Fruit fly (Drosophila melanogaster) whole organism, prepupa: ENCODE results near the gene Kmn2.
A peak's percentile ranks its signal among the peaks of the same experiment; 100 is the strongest.

ENCODE experiments used
- CG10631 ChIP-seq: fragments of 200-800 bp; sonication (Bioruptor generic); optimal IDR thresholded peaks from 2 replicates; lab custom pipeline; 2016; ENCODE audit warnings: missing biosample characterization, missing genetic modification characterization
- CG10669 ChIP-seq: fragments of 200-800 bp; sonication (Bioruptor generic); optimal IDR thresholded peaks from 3 replicates; lab custom pipeline; 2018; ENCODE audit warnings: missing biosample characterization, mild to moderate bottlenecking, missing genetic modification characterization, moderate library complexity
- CG11294 ChIP-seq: fragments of 200-800 bp; sonication (Bioruptor generic); IDR thresholded peaks from 2 replicates; pipeline ENCODE4 v1.3.6; 2022; ENCODE audit warnings: missing biosample characterization, missing genetic modification characterization
- CG11762 ChIP-seq: fragments of 200-800 bp; sonication (Bioruptor generic); optimal IDR thresholded peaks from 3 replicates; lab custom pipeline; 2016; ENCODE audit warnings: missing biosample characterization, missing genetic modification characterization; ENCODE audit not compliant: insufficient read depth
- CG11902 ChIP-seq: fragments of 200-800 bp; sonication (Bioruptor generic); optimal IDR thresholded peaks from 3 replicates; lab custom pipeline; 2016; ENCODE audit warnings: missing biosample characterization, missing genetic modification characterization
- CG1621 ChIP-seq: fragments of 200-800 bp; sonication (Bioruptor generic); optimal IDR thresholded peaks from 3 replicates; lab custom pipeline; 2018; ENCODE audit warnings: missing biosample characterization, mild to moderate bottlenecking, missing genetic modification characterization
- CG16779 ChIP-seq: fragments of 200-800 bp; sonication (Bioruptor generic); optimal IDR thresholded peaks from 3 replicates; lab custom pipeline; 2017; ENCODE audit warnings: missing biosample characterization, mild to moderate bottlenecking, missing genetic modification characterization
- CG3032 ChIP-seq: fragments of 200-800 bp; optimal IDR thresholded peaks from 2 replicates; lab custom pipeline; 2019; ENCODE audit warnings: missing biosample characterization, mild to moderate bottlenecking, missing genetic modification characterization, moderate library complexity
- CG4318 ChIP-seq: fragments of 200-800 bp; sonication (Bioruptor generic); optimal IDR thresholded peaks from 3 replicates; lab custom pipeline; 2017; ENCODE audit warnings: missing biosample characterization, mild to moderate bottlenecking, missing genetic modification characterization
- CG6163 ChIP-seq: fragments of 200-800 bp; sonication (Bioruptor generic); IDR thresholded peaks from 3 replicates; pipeline ENCODE4 v1.3.6; 2022; ENCODE audit warnings: missing biosample characterization, missing genetic modification characterization
- CG6276 ChIP-seq: fragments of 200-800 bp; sonication (Bioruptor generic); optimal IDR thresholded peaks from 2 replicates; lab custom pipeline; 2017; ENCODE audit warnings: missing biosample characterization, mild to moderate bottlenecking, missing genetic modification characterization
- CG6792 ChIP-seq: fragments of 200-800 bp; sonication (Bioruptor generic); optimal IDR thresholded peaks from 3 replicates; lab custom pipeline; 2016; ENCODE audit warnings: missing biosample characterization, missing genetic modification characterization
- CG6808 ChIP-seq: fragments of 200-800 bp; sonication (Bioruptor generic); optimal IDR thresholded peaks from 3 replicates; lab custom pipeline; 2017; ENCODE audit warnings: missing biosample characterization, missing genetic modification characterization, mild to moderate bottlenecking, moderate library complexity, missing genetic modification reagents
- CG8119 ChIP-seq: fragments of 200-800 bp; sonication (Bioruptor generic); IDR thresholded peaks from 3 replicates; pipeline ENCODE4 v1.3.6; 2022; ENCODE audit warnings: missing biosample characterization, missing genetic modification characterization
- CG8319 ChIP-seq: fragments of 200-800 bp; sonication (Bioruptor generic); optimal IDR thresholded peaks from 3 replicates; lab custom pipeline; 2016; ENCODE audit warnings: missing biosample characterization, missing genetic modification characterization
- CG8632 ChIP-seq: fragments of 200-800 bp; sonication (Bioruptor generic); optimal IDR thresholded peaks from 3 replicates; lab custom pipeline; 2016; ENCODE audit warnings: missing biosample characterization, missing genetic modification characterization
- CG9139 ChIP-seq: fragments of 200-800 bp; sonication (Bioruptor generic); optimal IDR thresholded peaks from 3 replicates; lab custom pipeline; 2017; ENCODE audit warnings: missing biosample characterization, mild to moderate bottlenecking, missing genetic modification characterization
- Eip75B ChIP-seq: fragments of 200-800 bp; sonication (Bioruptor generic); optimal IDR thresholded peaks from 3 replicates; lab custom pipeline; 2016; ENCODE audit warnings: missing biosample characterization, missing genetic modification characterization
- Eip78C ChIP-seq: fragments of 200-800 bp; sonication (Bioruptor generic); peaks from one replicate; lab custom pipeline; 2016; ENCODE audit warnings: missing biosample characterization, missing genetic modification characterization
- Eip93F ChIP-seq: fragments of 200-800 bp; sonication (Bioruptor generic); optimal IDR thresholded peaks from 2 replicates; lab custom pipeline; 2016; ENCODE audit warnings: missing biosample characterization, mild to moderate bottlenecking, missing genetic modification characterization
- Ets96B ChIP-seq: fragments of 200-800 bp; optimal IDR thresholded peaks from 2 replicates; lab custom pipeline; 2019; ENCODE audit warnings: missing biosample characterization, mild to moderate bottlenecking, missing genetic modification characterization, moderate library complexity
- Gug ChIP-seq: fragments of 200-800 bp; sonication (Bioruptor generic); IDR thresholded peaks from 2 replicates; pipeline ENCODE4 v1.3.6; 2022; ENCODE audit warnings: missing biosample characterization, missing genetic modification characterization
- Hr38 ChIP-seq: sonication (Bioruptor generic); optimal IDR thresholded peaks from 2 replicates; lab custom pipeline; 2016; ENCODE audit warnings: missing biosample characterization, missing genetic modification characterization
- Hr4 ChIP-seq: fragments of 200-800 bp; sonication (Bioruptor generic); optimal IDR thresholded peaks from 3 replicates; lab custom pipeline; 2016; ENCODE audit warnings: missing biosample characterization, missing genetic modification characterization
- Lpt ChIP-seq: fragments of 200-800 bp; sonication (Bioruptor generic); optimal IDR thresholded peaks from 3 replicates; lab custom pipeline; 2016; ENCODE audit warnings: missing biosample characterization, missing genetic modification characterization
- Met ChIP-seq: fragments of 200-800 bp; sonication (Bioruptor generic); optimal IDR thresholded peaks from 3 replicates; lab custom pipeline; 2016; ENCODE audit warnings: missing biosample characterization, missing genetic modification characterization
- OdsH ChIP-seq: fragments of 200-800 bp; sonication (Bioruptor generic); optimal IDR thresholded peaks from 3 replicates; lab custom pipeline; 2016; ENCODE audit warnings: missing biosample characterization, missing genetic modification characterization
- Smox ChIP-seq: fragments of 200-800 bp; sonication (Bioruptor generic); optimal IDR thresholded peaks from 3 replicates; lab custom pipeline; 2016; ENCODE audit warnings: missing biosample characterization, missing genetic modification characterization
- Sox102F ChIP-seq: fragments of 200-800 bp; sonication (Bioruptor generic); optimal IDR thresholded peaks from 2 replicates; lab custom pipeline; 2016; ENCODE audit warnings: missing biosample characterization, mild to moderate bottlenecking, missing genetic modification characterization
- Sox14 ChIP-seq: fragments of 200-800 bp; sonication (Bioruptor generic); optimal IDR thresholded peaks from 3 replicates; lab custom pipeline; 2016; ENCODE audit warnings: missing biosample characterization, missing genetic modification characterization
- Sox15 ChIP-seq: fragments of 200-800 bp; sonication (Bioruptor generic); optimal IDR thresholded peaks from 3 replicates; lab custom pipeline; 2016; ENCODE audit warnings: missing biosample characterization, missing genetic modification characterization
- achi ChIP-seq: fragments of 200-800 bp; sonication (Bioruptor generic); optimal IDR thresholded peaks from 3 replicates; lab custom pipeline; 2016; ENCODE audit warnings: missing biosample characterization, missing genetic modification characterization
- acj6 ChIP-seq: fragments of 200-800 bp; sonication (Bioruptor generic); optimal IDR thresholded peaks from 3 replicates; lab custom pipeline; 2016; ENCODE audit warnings: missing biosample characterization, missing genetic modification characterization
- cyc ChIP-seq: fragments of 200-800 bp; sonication (Bioruptor generic); optimal IDR thresholded peaks from 3 replicates; lab custom pipeline; 2016; ENCODE audit warnings: missing biosample characterization, missing genetic modification characterization
- dac ChIP-seq: fragments of 200-800 bp; sonication (Bioruptor generic); optimal IDR thresholded peaks from 2 replicates; lab custom pipeline; 2017; ENCODE audit warnings: missing biosample characterization, mild to moderate bottlenecking, missing genetic modification characterization
- dsx ChIP-seq: fragments of 200-800 bp; optimal IDR thresholded peaks from 3 replicates; lab custom pipeline; 2019; ENCODE audit warnings: missing biosample characterization, mild to moderate bottlenecking, missing genetic modification characterization, moderate library complexity; ENCODE audit not compliant: poor library complexity, severe bottlenecking
- eg ChIP-seq: fragments of 200-800 bp; sonication (Bioruptor generic); IDR thresholded peaks from 3 replicates; pipeline ENCODE4 v1.3.6; 2022; ENCODE audit warnings: missing biosample characterization, missing genetic modification characterization
- fd85E ChIP-seq: fragments of 200-800 bp; sonication (Bioruptor generic); optimal IDR thresholded peaks from 3 replicates; lab custom pipeline; 2016; ENCODE audit warnings: missing biosample characterization, missing genetic modification characterization
- fkh ChIP-seq: fragments of 200-800 bp; sonication (Bioruptor generic); optimal IDR thresholded peaks from 3 replicates; lab custom pipeline; 2017; ENCODE audit warnings: missing biosample characterization, mild to moderate bottlenecking, missing genetic modification characterization, moderate library complexity
- net ChIP-seq: fragments of 200-800 bp; sonication (Bioruptor generic); optimal IDR thresholded peaks from 3 replicates; lab custom pipeline; 2016; ENCODE audit warnings: missing biosample characterization, missing genetic modification characterization
- pdm3 ChIP-seq: fragments of 200-800 bp; sonication (Bioruptor generic); optimal IDR thresholded peaks from 3 replicates; lab custom pipeline; 2016; ENCODE audit warnings: missing biosample characterization, missing genetic modification characterization
- salr ChIP-seq, 2 experiments: fragments of 200-800 bp; sonication (Bioruptor generic); optimal IDR thresholded peaks; 3 replicates each; lab custom pipeline; 2016 to 2018; ENCODE audit warnings: missing biosample characterization in 2 of 2, missing genetic modification characterization in 2 of 2, mild to moderate bottlenecking in 1 of 2
- spab ChIP-seq: fragments of 200-800 bp; sonication (Bioruptor generic); optimal IDR thresholded peaks from 2 replicates; lab custom pipeline; 2017; ENCODE audit warnings: missing biosample characterization, mild to moderate bottlenecking, missing genetic modification characterization, missing genetic modification reagents
- ss ChIP-seq, 2 experiments: fragments of 200-800 bp; sonication (Bioruptor generic); optimal IDR thresholded peaks; 2 replicates in 1 of 2; 3 replicates in 1 of 2; lab custom pipeline; 2017 to 2018; ENCODE audit warnings: mild to moderate bottlenecking in 2 of 2, missing biosample characterization in 2 of 2, missing genetic modification characterization in 2 of 2, moderate library complexity in 1 of 2
- svp ChIP-seq: fragments of 200-800 bp; sonication (Bioruptor generic); peaks from one replicate; lab custom pipeline; 2016; ENCODE audit warnings: missing biosample characterization, missing genetic modification characterization
- vri ChIP-seq: fragments of 200-800 bp; sonication (Bioruptor generic); optimal IDR thresholded peaks from 3 replicates; lab custom pipeline; 2016; ENCODE audit warnings: missing biosample characterization, mild to moderate bottlenecking, missing genetic modification characterization

The Kmn2 gene

dm6 chr3R:7963495-7964132 lies 37.5 kb downstream of the Kmn2 start:
- TF ChIP-seq eg (no peak; the same call in 1 of the 3 replicates), CG11762 (no peak), achi (no peak), ss (GFP tag; optimal IDR thresholded peaks at IDR 0.05; lab: Kevin White, UChicago) (peak in 1 of 2 experiments; percentile 46), Eip78C (GFP tag; lab: Kevin White, UChicago) (peak; percentile 69), Ets96B (no peak), Sox15 (no peak), dsx (peak; percentile 77), Eip93F (no peak), CG6163 (GFP tag; lab: Robert Waterston, UW) (peak; percentile 60; the same call in 1 of the 3 replicates)

dm6 chr3R:7962778-7963494 lies 38.2 kb downstream of the Kmn2 start:
- TF ChIP-seq cyc (GFP tag; lab: Kevin White, UChicago), result peak; percentile 49
- TF ChIP-seq pdm3 (GFP tag; lab: Kevin White, UChicago), result peak; percentile 65
- TF ChIP-seq CG6163 (GFP tag; lab: Robert Waterston, UW), result peak; percentile 60
- peak; percentile 81 for TF ChIP-seq OdsH (GFP tag; lab: Kevin White, UChicago)
- peak; percentile 79 for TF ChIP-seq CG6808 (GFP tag; lab: Kevin White, UChicago)
- peak; percentile 46 for TF ChIP-seq CG10669
- TF ChIP-seq CG8119 (GFP tag; lab: Robert Waterston, UW), result peak; percentile 48; the same call in 2 of the 3 replicates
- peak; percentile 61 for TF ChIP-seq dac (GFP tag; lab: Kevin White, UChicago)
- TF ChIP-seq Eip93F, result no peak
- peak; percentile 72 for TF ChIP-seq net (GFP tag; lab: Kevin White, UChicago)
- TF ChIP-seq CG11294, result 0 out of 2 replicates have a peak, but pooled peaks have one; percentile 7
- no peak for TF ChIP-seq Hr38 (GFP tag; lab: Kevin White, UChicago)
- TF ChIP-seq CG11902 (GFP tag; lab: Kevin White, UChicago), result peak; percentile 38
- peak; percentile 53 for TF ChIP-seq CG6792 (GFP tag; lab: Kevin White, UChicago)
- TF ChIP-seq Ets96B, result peak; percentile 71
- peak; percentile 64 for TF ChIP-seq CG3032 (tag; lab: Kevin White, UChicago)
- TF ChIP-seq CG6276 (GFP tag; lab: Kevin White, UChicago), result peak; percentile 83
- TF ChIP-seq Gug (GFP tag; lab: Robert Waterston, UW), result no peak
- TF ChIP-seq CG9139, result peak; percentile 40
- no peak for TF ChIP-seq vri (GFP tag; lab: Kevin White, UChicago)
- peak; percentile 52 for TF ChIP-seq Smox (GFP tag; lab: Kevin White, UChicago)
- peak; percentile 77 for TF ChIP-seq CG10631 (GFP tag; lab: Kevin White, UChicago)
- TF ChIP-seq CG4318 (GFP tag; lab: Kevin White, UChicago), result peak; percentile 85
- TF ChIP-seq Sox15, result peak; percentile 67
- peak; percentile 21 to 68 for TF ChIP-seq ss (GFP tag; optimal IDR thresholded peaks at IDR 0.05; lab: Kevin White, UChicago)
- peak; percentile 47 for TF ChIP-seq Sox14 (GFP tag; lab: Kevin White, UChicago)
- TF ChIP-seq dsx, result peak; percentile 81
- TF ChIP-seq CG16779 (tag; lab: Kevin White, UChicago), result peak; percentile 9
- TF ChIP-seq CG8319 (GFP tag; lab: Kevin White, UChicago), result peak; percentile 29
- TF ChIP-seq Eip75B (GFP tag; lab: Kevin White, UChicago), result peak; percentile 55
- peak; percentile 64 for TF ChIP-seq Hr4 (GFP tag; lab: Kevin White, UChicago)
- TF ChIP-seq eg, result peak; percentile 56
- peak; percentile 46 for TF ChIP-seq CG8632
- TF ChIP-seq Sox102F (GFP tag; lab: Kevin White, UChicago), result peak; percentile 28
- peak; percentile 78 for TF ChIP-seq achi
- TF ChIP-seq salr (GFP tag; optimal IDR thresholded peaks at IDR 0.05; lab: Kevin White, UChicago), result peak in 1 of 2 experiments; percentile 90
- peak; percentile 81 for TF ChIP-seq spab (GFP tag; lab: Kevin White, UChicago)
- no peak for TF ChIP-seq CG1621 (tag; lab: Kevin White, UChicago)
- TF ChIP-seq fd85E (GFP tag; lab: Kevin White, UChicago), result peak; percentile 16
- no peak for TF ChIP-seq fkh (GFP tag; lab: Kevin White, UChicago)
- TF ChIP-seq Eip78C (GFP tag; lab: Kevin White, UChicago), result peak; percentile 91
- TF ChIP-seq Met (GFP tag; lab: Kevin White, UChicago), result peak; percentile 61
- peak; percentile 41 for TF ChIP-seq Lpt (GFP tag; lab: Kevin White, UChicago)
- peak; percentile 70 for TF ChIP-seq acj6 (GFP tag; lab: Kevin White, UChicago)
- TF ChIP-seq svp (GFP tag; lab: Kevin White, UChicago), result peak; percentile 79
